Fruit fly (Drosophila melanogaster): Measurements from ENCODE around the gene CG15531.

DNA sequence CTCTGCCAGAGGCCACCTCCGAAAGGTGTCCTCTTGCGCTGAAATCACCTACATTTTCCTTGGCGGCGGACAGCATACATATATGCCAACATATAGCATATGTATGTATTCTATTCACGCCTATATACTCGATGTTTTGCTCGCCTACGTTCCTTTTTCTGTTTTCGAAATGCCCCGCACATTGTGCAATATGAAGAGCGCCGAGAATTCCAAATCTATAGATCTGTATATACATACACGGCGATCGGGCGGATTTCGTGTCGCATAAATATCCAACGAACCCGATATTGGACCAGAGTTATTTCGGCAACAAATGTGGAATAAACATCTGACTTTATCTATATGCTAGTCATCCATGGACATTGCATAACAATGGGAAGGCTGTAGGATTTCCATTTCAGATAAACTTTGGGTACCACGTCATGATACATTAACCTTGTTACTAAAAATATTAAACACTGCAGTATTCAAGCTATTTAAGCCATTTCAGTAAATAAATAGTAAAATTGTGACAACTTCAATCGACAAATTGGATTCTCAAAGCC, 20.9 kb downstream of the CG15531 start:
- no peak for TF ChIP-seq insv (optimal IDR thresholded peaks at IDR 0.05)
- no peak for TF ChIP-seq Myc (optimal IDR thresholded peaks at IDR 0.05)
- TF ChIP-seq h (optimal IDR thresholded peaks at IDR 0.05): no peak
- no peak for TF ChIP-seq psq (optimal IDR thresholded peaks at IDR 0.05)
- TF ChIP-seq ttk (optimal IDR thresholded peaks at IDR 0.05): no peak
- no peak for TF ChIP-seq Sin3A (optimal IDR thresholded peaks at IDR 0.05)
